Worm (Caenorhabditis elegans) whole organism, L1 larva: ENCODE results near the gene K08F4.3.

Experiments used
- C16A3.4 ChIP-seq: fragments of 150-350 bp; optimal IDR thresholded peaks from 2 replicates; lab custom pipeline; 2014; ENCODE audit warnings: missing biosample characterization, missing genetic modification characterization
- F16B12.6 ChIP-seq: fragments of 150-350 bp; optimal IDR thresholded peaks from 2 replicates; lab custom pipeline; 2014; ENCODE audit warnings: missing biosample characterization, missing genetic modification characterization
- aha-1 ChIP-seq: fragments of 150-350 bp; optimal IDR thresholded peaks from 2 replicates; lab custom pipeline; 2014; ENCODE audit warnings: missing biosample characterization, missing genetic modification characterization
- alr-1 ChIP-seq: fragments of 200-800 bp; sonication (Bioruptor generic); optimal IDR thresholded peaks from 2 replicates; lab custom pipeline; 2018; ENCODE audit warnings: borderline replicate concordance, mild to moderate bottlenecking, missing genetic modification characterization, missing compliant biosample characterization
- blmp-1 ChIP-seq: fragments of 150-350 bp; optimal IDR thresholded peaks from 2 replicates; lab custom pipeline; 2014; ENCODE audit warnings: missing biosample characterization, missing genetic modification characterization
- ceh-8 ChIP-seq: fragments of 200-800 bp; sonication (Bioruptor generic); optimal IDR thresholded peaks from 2 replicates; lab custom pipeline; 2018; ENCODE audit warnings: mild to moderate bottlenecking, missing genetic modification characterization, moderate library complexity, missing compliant biosample characterization
- ceh-82 ChIP-seq, 3 experiments: fragments of 150-350 bp in 1 of 3; sonication (generic microtip) in 2 of 3; optimal IDR thresholded peaks; 2 replicates each; lab custom pipeline; 2014 to 2017; ENCODE audit warnings: missing biosample characterization in 3 of 3, missing genetic modification characterization in 3 of 3
- ceh-88 ChIP-seq: fragments of 200-800 bp; sonication (Bioruptor generic); IDR thresholded peaks from 2 replicates; pipeline ENCODE4 v1.3.6; 2022; ENCODE audit warnings: missing genetic modification characterization, missing compliant biosample characterization
- dpl-1 ChIP-seq, 3 experiments: fragments of 150-350 bp in 2 of 3; sonication (generic microtip) in 1 of 3; optimal IDR thresholded peaks; 2 replicates each; lab custom pipeline; 2014 to 2017; ENCODE audit warnings: missing biosample characterization in 3 of 3, missing genetic modification characterization in 3 of 3, missing genetic modification reagents in 3 of 3
- dsc-1 ChIP-seq: sonication (generic microtip); optimal IDR thresholded peaks from 2 replicates; lab custom pipeline; 2016; ENCODE audit warnings: mild to moderate bottlenecking, missing genetic modification characterization, missing compliant biosample characterization
- efl-1 ChIP-seq, 4 experiments: fragments of 150-350 bp; optimal IDR thresholded peaks in 3 of 4; peaks in 1 of 4; 1 replicate in 1 of 4; 2 replicates in 3 of 4; lab custom pipeline; 2014; ENCODE audit warnings: missing biosample characterization in 2 of 4, missing genetic modification characterization in 2 of 4, missing genetic modification reagents in 2 of 4
- efl-3 ChIP-seq: fragments of 200-800 bp; sonication (Bioruptor generic); optimal IDR thresholded peaks from 2 replicates; lab custom pipeline; 2018; ENCODE audit warnings: mild to moderate bottlenecking, missing genetic modification characterization, missing compliant biosample characterization
- elt-3 ChIP-seq, 6 experiments: fragments of 150-350 bp in 1 of 6; sonication (generic microtip); optimal IDR thresholded peaks; 2 replicates each; lab custom pipeline; 2017 to 2018; ENCODE audit warnings: missing biosample characterization in 6 of 6, missing genetic modification characterization in 6 of 6, inconsistent platforms in 1 of 6
- fkh-8 ChIP-seq: sonication (generic microtip); optimal IDR thresholded peaks from 2 replicates; lab custom pipeline; 2016; ENCODE audit warnings: mild to moderate bottlenecking, missing genetic modification characterization, missing compliant biosample characterization
- grh-1 ChIP-seq: fragments of 200-800 bp; sonication (Bioruptor generic); IDR thresholded peaks from 2 replicates; pipeline ENCODE4 v1.3.6; 2022; ENCODE audit warnings: missing genetic modification reagents, missing genetic modification characterization, missing compliant biosample characterization
- isw-1 ChIP-seq: fragments of 200-800 bp; sonication (Bioruptor generic); IDR thresholded peaks from 2 replicates; pipeline ENCODE4 v1.3.6; 2022; ENCODE audit warnings: missing genetic modification characterization, missing compliant biosample characterization
- lin-13 ChIP-seq: fragments of 150-350 bp; optimal IDR thresholded peaks from 2 replicates; lab custom pipeline; 2014; ENCODE audit warnings: missing biosample characterization, missing genetic modification reagents, missing genetic modification characterization
- lin-14 ChIP-seq: fragments of 200-800 bp; sonication (Bioruptor generic); optimal IDR thresholded peaks from 2 replicates; lab custom pipeline; 2018; ENCODE audit warnings: mild to moderate bottlenecking, missing genetic modification characterization, moderate library complexity, missing compliant biosample characterization
- lin-15B ChIP-seq: fragments of 150-350 bp; sonication (generic microtip); optimal IDR thresholded peaks from 3 replicates; lab custom pipeline; 2014; ENCODE audit warnings: missing biosample characterization, missing genetic modification characterization
- lin-35 ChIP-seq, 2 experiments: fragments of 150-350 bp; optimal IDR thresholded peaks; 2 replicates each; lab custom pipeline; 2014; ENCODE audit warnings: missing biosample characterization in 2 of 2, missing genetic modification characterization in 2 of 2, missing genetic modification reagents in 2 of 2
- lin-39 ChIP-seq: fragments of 150-350 bp; optimal IDR thresholded peaks from 2 replicates; lab custom pipeline; 2014; ENCODE audit warnings: missing biosample characterization, missing genetic modification reagents, missing genetic modification characterization
- lir-3 ChIP-seq: sonication (generic microtip); optimal IDR thresholded peaks from 2 replicates; lab custom pipeline; 2016; ENCODE audit warnings: mild to moderate bottlenecking, missing genetic modification characterization, moderate library complexity, missing compliant biosample characterization; ENCODE audit not compliant: poor library complexity
- lsy-2 ChIP-seq, 2 experiments: fragments of 150-350 bp; optimal IDR thresholded peaks; 2 replicates each; lab custom pipeline; 2014; ENCODE audit warnings: missing biosample characterization in 2 of 2, missing genetic modification characterization in 2 of 2
- mdl-1 ChIP-seq, 2 experiments: fragments of 150-350 bp; optimal IDR thresholded peaks; 2 replicates each; lab custom pipeline; 2014 to 2017; ENCODE audit warnings: missing biosample characterization in 2 of 2, missing genetic modification characterization in 2 of 2, inconsistent platforms in 1 of 2
- mep-1 ChIP-seq: fragments of 150-350 bp; optimal IDR thresholded peaks from 2 replicates; lab custom pipeline; 2014; ENCODE audit warnings: missing biosample characterization, missing genetic modification characterization
- nhr-19 ChIP-seq: fragments of 200-800 bp; sonication (Bioruptor generic); conservative IDR thresholded peaks from 2 replicates; pipeline ENCODE4 v1.3.6; 2022; ENCODE audit warnings: missing genetic modification characterization, missing compliant biosample characterization
- nhr-20 ChIP-seq: sonication (generic microtip); optimal IDR thresholded peaks from 2 replicates; lab custom pipeline; 2016; ENCODE audit warnings: mild to moderate bottlenecking, missing genetic modification characterization, missing compliant biosample characterization
- nhr-237 ChIP-seq: fragments of 150-350 bp; optimal IDR thresholded peaks from 2 replicates; lab custom pipeline; 2014; ENCODE audit warnings: missing biosample characterization, missing genetic modification characterization
- nhr-28 ChIP-seq: fragments of 150-350 bp; optimal IDR thresholded peaks from 2 replicates; lab custom pipeline; 2014; ENCODE audit warnings: missing biosample characterization, missing genetic modification characterization
- nhr-47 ChIP-seq: sonication (generic microtip); optimal IDR thresholded peaks from 2 replicates; lab custom pipeline; 2016; ENCODE audit warnings: mild to moderate bottlenecking, missing genetic modification characterization, moderate library complexity, missing compliant biosample characterization
- nhr-71 ChIP-seq: sonication (generic microtip); optimal IDR thresholded peaks from 2 replicates; lab custom pipeline; 2016; ENCODE audit warnings: mild to moderate bottlenecking, missing genetic modification characterization, moderate library complexity, missing compliant biosample characterization
- nhr-76 ChIP-seq: sonication (generic microtip); optimal IDR thresholded peaks from 2 replicates; lab custom pipeline; 2017; ENCODE audit warnings: missing biosample characterization, missing genetic modification characterization
- nhr-77 ChIP-seq: fragments of 150-350 bp; optimal IDR thresholded peaks from 2 replicates; lab custom pipeline; 2014; ENCODE audit warnings: missing biosample characterization, missing genetic modification characterization
- nhr-84 ChIP-seq: sonication (generic microtip); optimal IDR thresholded peaks from 2 replicates; lab custom pipeline; 2017; ENCODE audit warnings: missing biosample characterization, missing genetic modification characterization
- nhr-85 ChIP-seq: sonication (generic microtip); peaks from one replicate; lab custom pipeline; 2016; ENCODE audit warnings: missing genetic modification characterization, inconsistent platforms, missing compliant biosample characterization
- nhr-90 ChIP-seq: sonication (generic microtip); optimal IDR thresholded peaks from 2 replicates; lab custom pipeline; 2016; ENCODE audit warnings: mild to moderate bottlenecking, missing genetic modification characterization, missing compliant biosample characterization; ENCODE audit not compliant: poor library complexity
- pag-3 ChIP-seq: sonication (generic microtip); optimal IDR thresholded peaks from 2 replicates; lab custom pipeline; 2017; ENCODE audit warnings: missing genetic modification characterization, mild to moderate bottlenecking, missing compliant biosample characterization, antibody characterized with exemption, borderline replicate concordance; ENCODE audit not compliant: insufficient read depth
- pax-3 ChIP-seq: fragments of 200-800 bp; sonication (Bioruptor generic); optimal IDR thresholded peaks from 2 replicates; lab custom pipeline; 2018; ENCODE audit warnings: mild to moderate bottlenecking, missing genetic modification characterization, moderate library complexity, missing compliant biosample characterization
- skn-1 ChIP-seq: fragments of 150-350 bp; optimal IDR thresholded peaks from 2 replicates; lab custom pipeline; 2014; ENCODE audit warnings: missing biosample characterization, missing genetic modification characterization
- snu-23 ChIP-seq: sonication (generic microtip); optimal IDR thresholded peaks from 2 replicates; lab custom pipeline; 2016; ENCODE audit warnings: missing genetic modification characterization, missing compliant biosample characterization
- swsn-7 ChIP-seq: sonication (generic microtip); optimal IDR thresholded peaks from 2 replicates; lab custom pipeline; 2016; ENCODE audit warnings: missing genetic modification characterization, missing compliant biosample characterization
- tbx-2 ChIP-seq: sonication (generic microtip); optimal IDR thresholded peaks from 2 replicates; lab custom pipeline; 2016; ENCODE audit warnings: missing genetic modification characterization, missing compliant biosample characterization
- unc-86 ChIP-seq: sonication (generic microtip); optimal IDR thresholded peaks from 2 replicates; lab custom pipeline; 2016; ENCODE audit warnings: missing genetic modification characterization, missing compliant biosample characterization
- vab-15 ChIP-seq: sonication (generic microtip); optimal IDR thresholded peaks from 2 replicates; lab custom pipeline; 2017; ENCODE audit warnings: missing genotype, mild to moderate bottlenecking, missing genetic modification characterization, missing compliant biosample characterization
- xbp-1 ChIP-seq: sonication (generic microtip); optimal IDR thresholded peaks from 2 replicates; lab custom pipeline; 2016; ENCODE audit warnings: missing genetic modification characterization, missing compliant biosample characterization
- ztf-11 ChIP-seq, 2 experiments: sonication (generic microtip); optimal IDR thresholded peaks; 2 replicates each; lab custom pipeline; 2016 to 2017; ENCODE audit warnings: missing genetic modification characterization in 2 of 2, missing biosample characterization in 1 of 2, missing compliant biosample characterization in 1 of 2

K08F4.3 gene

ce11 chrIV:10084323-10084959 is 44.6 kb upstream of the K08F4.3 start, which contains the start of gene W01B6.8:
W01B6.8 (minus strand) TSS chrIV:10084373.
- TF ChIP-seq blmp-1 (tag; lab: Kevin White, UChicago), result no peak
- TF ChIP-seq nhr-19 (GFP tag; lab: Robert Waterston, UW), result no peak
- TF ChIP-seq lir-3 (tag; lab: Kevin White, UChicago), result no peak
- TF ChIP-seq ceh-8, result peak; percentile 83
- TF ChIP-seq nhr-47 (tag; lab: Kevin White, UChicago), result no peak
- TF ChIP-seq ceh-88 (GFP tag; lab: Robert Waterston, UW), result no peak
- no peak for TF ChIP-seq efl-1 (optimal IDR thresholded peaks at IDR 0.05; lab: Kevin White, UChicago)
- peak in 1 of 2 experiments; percentile 81 for TF ChIP-seq efl-1 (GFP tag; optimal IDR thresholded peaks at IDR 0.05 in 1 of 2; lab: Kevin White, UChicago)
- TF ChIP-seq mep-1, result no peak
- TF ChIP-seq lin-13, result no peak
- TF ChIP-seq pax-3 (tag; lab: Kevin White, UChicago), result no peak
- TF ChIP-seq alr-1 (tag; lab: Kevin White, UChicago), result no peak

ce11 chrIV:10085401-10086187 is 43.5 kb upstream of the K08F4.3 start, which contains the start of the genes col-2 and ndc-80:
col-2 (minus strand) TSS chrIV:10085451.
ndc-80 (plus strand) TSS chrIV:10086137.
- peak; percentile 79 for TF ChIP-seq nhr-85 (tag; lab: Kevin White, UChicago)
- TF ChIP-seq pax-3 (tag; lab: Kevin White, UChicago), result peak; percentile 52
- peak; percentile 92 for TF ChIP-seq vab-15 (tag; lab: Kevin White, UChicago)
- peak; percentile 85 to 95 for TF ChIP-seq lin-35 (GFP tag; optimal IDR thresholded peaks at IDR 0.05; lab: Kevin White, UChicago)
- peak; percentile 38 for TF ChIP-seq unc-86
- no peak for TF ChIP-seq efl-3 (GFP tag; lab: Kevin White, UChicago)
- peak; percentile 51 for TF ChIP-seq nhr-237
- peak; percentile 51 for TF ChIP-seq swsn-7
- TF ChIP-seq aha-1, result no peak
- peak in 1 of 2 experiments; percentile 59 for TF ChIP-seq mdl-1 (tag; optimal IDR thresholded peaks at IDR 0.05; lab: Kevin White, UChicago)
- no peak for TF ChIP-seq pag-3 (tag; lab: Kevin White, UChicago)
- no peak for TF ChIP-seq grh-1 (GFP tag; lab: Robert Waterston, UW)
- TF ChIP-seq nhr-77 (tag; lab: Kevin White, UChicago), result peak; percentile 73
- TF ChIP-seq dpl-1 (GFP tag; optimal IDR thresholded peaks at IDR 0.05; lab: Kevin White, UChicago), result peak; percentile 88 to 92 (median 89)
- no peak for TF ChIP-seq lin-39 (tag; lab: Kevin White, UChicago)
- TF ChIP-seq ceh-82 (tag; optimal IDR thresholded peaks at IDR 0.05; lab: Kevin White, UChicago), result peak in 2 of 3 experiments; percentile 36 to 80
- peak; percentile 93 for TF ChIP-seq C16A3.4 (tag; lab: Kevin White, UChicago)
- TF ChIP-seq dsc-1 (tag; lab: Kevin White, UChicago), result peak; percentile 28
- TF ChIP-seq F16B12.6 (tag; lab: Kevin White, UChicago), result peak; percentile 58
- no peak for TF ChIP-seq nhr-84 (tag; lab: Kevin White, UChicago)
- no peak; the same call in 1 of the 2 replicates for TF ChIP-seq ceh-88 (GFP tag; lab: Robert Waterston, UW)
- TF ChIP-seq nhr-28, result no peak
- peak; percentile 69 to 92 for TF ChIP-seq lsy-2 (tag; optimal IDR thresholded peaks at IDR 0.05; lab: Kevin White, UChicago)
- peak; percentile 58 for TF ChIP-seq nhr-19 (GFP tag; lab: Robert Waterston, UW)
- TF ChIP-seq xbp-1 (tag; lab: Kevin White, UChicago), result peak; percentile 71
- peak; percentile 77 for TF ChIP-seq lir-3 (tag; lab: Kevin White, UChicago)
- TF ChIP-seq lin-15B (tag; lab: Kevin White, UChicago), result peak; percentile 87
- TF ChIP-seq blmp-1 (tag; lab: Kevin White, UChicago), result peak; percentile 71
- TF ChIP-seq nhr-71 (tag; lab: Kevin White, UChicago), result peak; percentile 83
- TF ChIP-seq fkh-8 (tag; lab: Kevin White, UChicago), result peak; percentile 49
- TF ChIP-seq nhr-20 (tag; lab: Kevin White, UChicago), result peak; percentile 71
- peak in 1 of 2 experiments; percentile 17 for TF ChIP-seq ztf-11 (tag; optimal IDR thresholded peaks at IDR 0.05; lab: Kevin White, UChicago)
- TF ChIP-seq nhr-90 (tag; lab: Kevin White, UChicago), result peak; percentile 67
- peak in 1 of 6 experiments; percentile 68 for TF ChIP-seq elt-3 (tag; optimal IDR thresholded peaks at IDR 0.05; lab: Kevin White, UChicago)
- TF ChIP-seq snu-23 (GFP tag; lab: Kevin White, UChicago), result peak; percentile 82
- TF ChIP-seq skn-1 (tag; lab: Kevin White, UChicago), result peak; percentile 70
- TF ChIP-seq lin-14 (GFP tag; lab: Kevin White, UChicago), result peak; percentile 79
- peak; percentile 48 for TF ChIP-seq isw-1 (GFP tag; lab: Robert Waterston, UW)
- no peak for TF ChIP-seq nhr-76 (tag; lab: Kevin White, UChicago)
- TF ChIP-seq tbx-2 (tag; lab: Kevin White, UChicago), result peak; percentile 61
